Worm (Caenorhabditis elegans) whole organism, L3 larva: ENCODE results near the gene C27A2.7.

Experiments used
- ZK546.5 ChIP-seq: sonication (generic microtip); optimal IDR thresholded peaks from 2 replicates; lab custom pipeline; 2017; ENCODE audit warnings: missing biosample characterization, missing genetic modification characterization
- ama-1 ChIP-seq: fragments of 150-350 bp; optimal IDR thresholded peaks from 2 replicates; lab custom pipeline; 2018
- fos-1 ChIP-seq: fragments of 150-350 bp; optimal IDR thresholded peaks from 2 replicates; lab custom pipeline; 2014; ENCODE audit warnings: missing biosample characterization, missing genetic modification characterization
- hmg-11 ChIP-seq: sonication (generic microtip); optimal IDR thresholded peaks from 2 replicates; lab custom pipeline; 2016; ENCODE audit warnings: missing genetic modification characterization, missing compliant biosample characterization
- nhr-11 ChIP-seq: fragments of 150-350 bp; optimal IDR thresholded peaks from 2 replicates; lab custom pipeline; 2014; ENCODE audit warnings: missing biosample characterization, missing genetic modification characterization
- nhr-28 ChIP-seq: fragments of 150-350 bp; optimal IDR thresholded peaks from 2 replicates; lab custom pipeline; 2014; ENCODE audit warnings: missing biosample characterization, missing genetic modification characterization

DNA sequence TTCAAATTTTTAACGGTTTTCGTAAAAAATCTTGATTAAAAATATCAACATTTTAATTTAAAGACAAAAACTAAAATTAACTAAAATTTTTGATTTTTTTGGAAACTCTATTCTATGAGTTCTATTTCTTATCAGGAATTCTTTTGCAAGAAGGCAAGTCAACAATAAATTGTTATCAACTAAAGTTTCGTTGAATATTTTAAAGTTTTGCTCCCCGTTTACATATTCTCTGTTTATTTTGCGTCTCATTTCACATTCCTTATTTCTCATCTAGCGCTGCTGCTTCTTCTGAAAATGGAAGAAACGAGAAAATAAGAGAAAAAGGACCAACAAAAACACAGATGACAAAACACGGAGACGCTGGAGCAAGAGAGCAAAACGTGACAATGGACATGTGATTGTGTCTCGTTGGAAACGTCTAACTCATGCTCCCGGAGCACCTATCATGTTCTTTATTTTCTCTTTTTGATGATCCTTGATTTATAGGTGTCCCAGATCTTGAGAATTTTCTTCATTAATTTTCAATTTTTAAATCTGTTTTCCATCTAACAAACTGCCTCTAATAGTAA is 50.6 kb downstream of the C27A2.7 start:
- no peak for TF ChIP-seq ZK546.5 (tag; lab: Kevin White, UChicago)
- TF ChIP-seq ama-1 (lab: Kevin White, UChicago) = no peak
- TF ChIP-seq fos-1 (tag; lab: Kevin White, UChicago) = no peak
- TF ChIP-seq nhr-28 (tag; lab: Kevin White, UChicago) = no peak
- TF ChIP-seq nhr-11 (tag; lab: Kevin White, UChicago) = no peak
- TF ChIP-seq hmg-11 (tag; lab: Kevin White, UChicago) = no peak
